Fruit fly (Drosophila melanogaster) S2 (cell line): ENCODE measurements around the gene CG4829.

Experiments used
- CG8478 ChIP-seq: fragments of >200 bp; optimal IDR thresholded peaks from 2 replicates; lab custom pipeline; 2018
- CTCF ChIP-seq, 2 experiments: fragments of >200 bp; optimal IDR thresholded peaks; 2 replicates each; lab custom pipeline; 2018

Gene CG4829

DNA sequence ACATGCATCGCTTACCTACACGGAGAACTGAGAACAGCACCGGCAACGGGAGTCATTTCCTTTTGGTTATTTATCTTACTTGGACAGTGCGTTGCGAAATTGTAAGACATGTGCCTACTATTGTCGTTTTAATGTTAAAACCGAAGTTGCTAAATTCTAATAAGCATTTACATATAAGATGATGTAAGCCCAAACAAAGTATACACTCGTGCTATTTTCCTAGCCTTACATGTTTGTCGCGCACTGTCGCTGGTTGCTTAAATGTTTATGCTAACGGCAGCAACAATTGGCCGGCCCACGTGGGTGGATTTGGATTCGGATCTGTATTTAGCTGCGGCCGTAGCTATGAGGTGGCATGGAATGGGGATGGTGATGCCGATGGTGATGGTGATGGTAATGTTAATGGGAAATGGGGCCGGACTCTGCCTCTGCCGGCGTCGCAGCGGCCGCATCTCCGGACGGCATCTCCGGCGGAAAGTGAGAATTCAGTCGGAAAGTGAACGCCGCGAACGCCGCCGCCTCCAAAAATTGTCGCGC is at the start of gene CG4829:
TSS of gene CG4829 (plus strand) at position 487 of the 537 bp plus-strand sequence.
- TF ChIP-seq CG8478 (lab: Kevin White, UChicago) (no peak), CTCF (optimal IDR thresholded peaks at IDR 0.05; lab: Kevin White, UChicago) (no peak)

- TF ChIP-seq CTCF (optimal IDR thresholded peaks at IDR 0.05; lab: Kevin White, UChicago) (no peak), CG8478 (lab: Kevin White, UChicago) (no peak)
Measured at dm6 chrX:16764955-16765354, 46.5 kb upstream of the CG4829 start.

- TF ChIP-seq CTCF (optimal IDR thresholded peaks at IDR 0.05; lab: Kevin White, UChicago) (no peak), CG8478 (lab: Kevin White, UChicago) (no peak)
Measured at dm6 chrX:16765809-16766208, 45.7 kb upstream of the CG4829 start.

dm6 chrX:16766868-16767431 is 44.5 kb upstream of the CG4829 start:
- no peak for TF ChIP-seq CG8478 (lab: Kevin White, UChicago)
- no peak for TF ChIP-seq CTCF (optimal IDR thresholded peaks at IDR 0.05; lab: Kevin White, UChicago)

DNA sequence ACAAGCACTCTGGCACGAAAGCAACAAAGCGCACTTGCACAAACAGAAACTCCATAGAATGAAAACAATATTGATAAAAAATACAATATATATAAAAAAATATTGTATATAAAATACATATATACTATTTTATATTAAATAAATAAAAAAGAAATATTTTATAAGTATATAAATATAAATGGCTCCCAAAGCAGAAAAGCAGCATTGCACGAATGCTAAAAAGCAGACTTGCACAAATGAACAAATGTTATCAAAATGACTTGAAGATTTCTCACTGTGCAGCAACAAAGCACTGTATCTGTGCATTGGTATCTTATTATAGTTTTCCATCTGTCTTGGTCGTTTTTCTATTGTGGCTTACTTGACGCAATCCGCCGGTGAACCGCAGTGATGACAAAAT is 42.7 kb upstream of the CG4829 start:
- TF ChIP-seq CTCF (optimal IDR thresholded peaks at IDR 0.05; lab: Kevin White, UChicago): no peak
- TF ChIP-seq CG8478 (lab: Kevin White, UChicago): no peak

DNA sequence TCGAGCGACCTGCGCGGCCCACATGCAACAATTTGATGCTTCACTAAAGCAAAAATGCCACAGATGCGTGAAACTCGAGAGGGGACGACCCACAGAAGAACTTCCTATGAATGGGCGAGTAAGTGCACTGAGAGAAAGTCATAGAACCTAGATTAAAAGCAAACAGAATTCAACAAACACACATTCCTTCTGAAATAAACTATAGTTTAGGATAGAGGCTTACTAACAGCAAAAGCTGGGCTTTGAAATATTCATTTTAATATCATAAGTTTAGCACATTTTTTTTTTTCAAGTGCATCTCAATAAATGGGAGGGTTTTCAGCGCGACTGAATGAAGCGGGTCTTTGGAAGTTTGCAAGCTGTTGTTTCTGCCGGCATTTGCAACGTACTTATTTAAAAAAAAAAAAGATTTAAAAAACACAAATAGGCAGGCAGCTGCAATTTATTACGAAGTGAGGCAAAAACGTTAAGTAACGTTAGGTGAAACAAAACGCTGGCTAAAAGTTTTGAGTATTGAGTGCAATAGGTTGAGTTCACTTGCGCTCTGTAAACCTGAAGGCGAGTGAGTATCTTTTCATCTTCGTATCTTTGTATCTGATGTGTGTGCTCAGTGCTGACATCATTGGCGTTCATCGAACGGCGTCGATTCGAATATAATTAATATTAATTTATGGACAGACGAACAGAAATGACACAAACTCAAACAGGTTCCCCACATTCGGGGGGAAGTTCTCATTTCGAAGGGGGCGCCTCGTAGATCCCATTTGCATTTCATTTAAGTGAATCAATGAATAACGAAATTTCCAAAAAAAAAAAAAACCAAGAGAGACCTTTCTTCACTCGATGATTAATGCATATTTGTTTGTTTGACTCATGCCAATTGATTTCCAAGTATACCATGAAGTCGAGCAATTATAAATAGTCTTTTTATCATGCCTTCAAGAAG is 38.3 kb upstream of the CG4829 start:
- TF ChIP-seq CTCF (optimal IDR thresholded peaks at IDR 0.05; lab: Kevin White, UChicago): no peak
- TF ChIP-seq CG8478 (lab: Kevin White, UChicago): no peak

dm6 chrX:16774201-16775061 is 37.1 kb upstream of the CG4829 start:
- no peak for TF ChIP-seq CG8478 (lab: Kevin White, UChicago)
- no peak for TF ChIP-seq CTCF (optimal IDR thresholded peaks at IDR 0.05; lab: Kevin White, UChicago)

DNA sequence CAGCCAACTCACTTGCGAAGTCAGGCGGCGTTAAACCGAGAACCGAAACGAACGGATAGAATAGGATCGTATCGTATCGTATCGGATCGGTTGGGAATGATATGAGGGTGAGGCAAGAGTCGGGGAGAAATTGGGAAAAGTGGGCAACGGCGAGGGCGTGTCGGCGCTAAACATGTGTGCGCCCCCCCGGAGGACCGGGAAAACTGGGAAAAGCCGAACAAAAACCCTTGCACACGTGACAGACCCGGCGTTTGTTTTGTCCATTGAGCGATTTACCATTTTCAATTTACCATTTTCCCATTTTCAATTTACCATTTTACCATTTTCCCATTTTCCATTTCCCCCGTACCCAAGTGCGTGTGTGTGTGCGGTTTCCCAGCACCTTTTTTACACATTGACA is 36.4 kb upstream of the CG4829 start:
- TF ChIP-seq CTCF (optimal IDR thresholded peaks at IDR 0.05; lab: Kevin White, UChicago): no peak

- no peak for TF ChIP-seq CG8478 (lab: Kevin White, UChicago)
Measured at dm6 chrX:16778138-16778672, 33.3 kb upstream of the CG4829 start.

DNA sequence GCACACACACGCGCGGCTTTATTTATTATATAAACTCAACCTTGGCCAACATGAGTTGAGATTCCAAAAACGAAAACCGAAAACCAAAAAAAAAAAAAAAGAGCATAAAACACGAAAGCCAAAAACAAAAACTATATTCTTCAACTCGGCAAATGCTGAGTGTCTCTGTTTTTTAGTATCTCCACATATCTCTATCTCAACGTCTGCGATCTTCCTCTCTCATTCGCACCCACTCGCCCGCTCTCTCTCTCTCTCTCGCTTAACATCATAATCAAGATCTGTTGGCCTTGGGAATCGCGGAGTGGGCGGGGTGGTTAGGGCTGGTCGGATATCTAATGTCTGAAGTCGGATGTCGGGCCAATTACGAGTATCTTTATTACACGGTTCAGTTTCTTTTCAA is 31.3 kb upstream of the CG4829 start:
- TF ChIP-seq CTCF (optimal IDR thresholded peaks at IDR 0.05; lab: Kevin White, UChicago): no peak
- TF ChIP-seq CG8478 (lab: Kevin White, UChicago): no peak

- TF ChIP-seq CG8478 (lab: Kevin White, UChicago) (no peak), CTCF (optimal IDR thresholded peaks at IDR 0.05; lab: Kevin White, UChicago) (no peak)
Measured at dm6 chrX:16781055-16781454, 30.4 kb upstream of the CG4829 start.

- no peak for TF ChIP-seq CTCF (optimal IDR thresholded peaks at IDR 0.05; lab: Kevin White, UChicago)
- no peak for TF ChIP-seq CG8478 (lab: Kevin White, UChicago)
Measured at dm6 chrX:16782175-16782916, 29.2 kb upstream of the CG4829 start.

dm6 chrX:16783141-16783715 is 28.3 kb upstream of the CG4829 start, which contains the start of gene if:
if (minus strand) TSS chrX:16783434.
- TF ChIP-seq CTCF (optimal IDR thresholded peaks at IDR 0.05; lab: Kevin White, UChicago) (no peak), CG8478 (lab: Kevin White, UChicago) (no peak)
